Fruit fly (Drosophila melanogaster): ENCODE data around the gene mRpL44.

Gene mRpL44

dm6 chr3R:5485295-5485718, 14.9 kb upstream of the mRpL44 start, which contains the start of gene CG31550 (continued):
- TF ChIP-seq CG15696 (tag; optimal IDR thresholded peaks at IDR 0.05) (peak; percentile 63), Side (GFP tag; optimal IDR thresholded peaks at IDR 0.05) (peak; percentile 27), CG4424 (GFP tag; optimal IDR thresholded peaks at IDR 0.05) (peak; percentile 66), Xrp1 (GFP tag; IDR thresholded peaks at IDR 0.05) (peak; percentile 84), onecut (GFP tag; IDR thresholded peaks at IDR 0.05) (0 out of 2 replicates have a peak, but pooled peaks have one; percentile 30), Atf6 (GFP tag; IDR thresholded peaks at IDR 0.05) (peak; percentile 55), Jarid2 (GFP tag; optimal IDR thresholded peaks at IDR 0.05) (peak; percentile 20), CG10209 (GFP tag; optimal IDR thresholded peaks at IDR 0.05) (peak; percentile 60), CG18011 (GFP tag; optimal IDR thresholded peaks at IDR 0.05) (no peak), sc (optimal IDR thresholded peaks at IDR 0.05) (no peak), sc (GFP tag; optimal IDR thresholded peaks at IDR 0.05) (no peak), CG30020 (tag; optimal IDR thresholded peaks at IDR 0.05) (peak; percentile 62), Drgx (GFP tag; IDR thresholded peaks at IDR 0.05) (peak; percentile 47), CG34422 (GFP tag; IDR thresholded peaks at IDR 0.05) (peak; percentile 67; the same call in 1 of the 3 replicates), CG31224 (GFP tag; IDR thresholded peaks at IDR 0.05) (peak; percentile 71), CG31388 (GFP tag; optimal IDR thresholded peaks at IDR 0.05) (peak; percentile 52), Sox100B (GFP tag; optimal IDR thresholded peaks at IDR 0.05) (no peak), CG9876 (GFP tag; optimal IDR thresholded peaks at IDR 0.05) (peak; percentile 18), kah (GFP tag; optimal IDR thresholded peaks at IDR 0.05) (no peak), wek (GFP tag; optimal IDR thresholded peaks at IDR 0.05) (peak; percentile 6), fd102C (GFP tag; optimal IDR thresholded peaks at IDR 0.05) (peak; percentile 3), mam (GFP tag; optimal IDR thresholded peaks at IDR 0.05) (peak; percentile 69), Aef1 (GFP tag; IDR thresholded peaks at IDR 0.05) (peak; percentile 71), Hsf (GFP tag; optimal IDR thresholded peaks at IDR 0.05) (peak; percentile 51), gt (GFP tag; IDR thresholded peaks at IDR 0.05) (no peak; the same call in 1 of the 2 replicates), CG10654 (GFP tag; optimal IDR thresholded peaks at IDR 0.05) (peak; percentile 64), Tbp (GFP tag; optimal IDR thresholded peaks at IDR 0.05) (no peak), cwo (GFP tag; optimal IDR thresholded peaks at IDR 0.05) (peak; percentile 23), YL-1 (GFP tag; optimal IDR thresholded peaks at IDR 0.05) (peak; percentile 82), Ssrp (tag; optimal IDR thresholded peaks at IDR 0.05) (peak; percentile 75), CG10321 (GFP tag; IDR thresholded peaks at IDR 0.05) (no peak), sob (GFP tag; IDR thresholded peaks at IDR 0.05) (peak; percentile 84), Hr51 (GFP tag; optimal IDR thresholded peaks at IDR 0.05) (peak; percentile 53 to 72), CG18476 (GFP tag; optimal IDR thresholded peaks at IDR 0.05) (peak; percentile 27), hkb (optimal IDR thresholded peaks at IDR 0.05) (no peak), hkb (GFP tag; IDR thresholded peaks at IDR 0.05) (peak; percentile 69), sug (tag; optimal IDR thresholded peaks at IDR 0.05) (peak; percentile 55), CG7556 (GFP tag; optimal IDR thresholded peaks at IDR 0.05) (peak; percentile 55), CG2120 (GFP tag; optimal IDR thresholded peaks at IDR 0.05) (peak; percentile 78), CG30403 (GFP tag; optimal IDR thresholded peaks at IDR 0.05) (peak; percentile 78), ase (GFP tag; IDR thresholded peaks at IDR 0.05) (peak; percentile 68), ssp (GFP tag; IDR thresholded peaks at IDR 0.05) (peak; percentile 72), CG15269 (tag; optimal IDR thresholded peaks at IDR 0.05) (peak; percentile 76), Sin3A (optimal IDR thresholded peaks at IDR 0.05) (no peak), H15 (GFP tag; IDR thresholded peaks at IDR 0.05) (peak; percentile 72; the same call in 2 of the 3 replicates), B-H2 (GFP tag; optimal IDR thresholded peaks at IDR 0.05) (peak; percentile 44), nerfin-1 (tag; optimal IDR thresholded peaks at IDR 0.05) (peak; percentile 60), lbe (GFP tag; optimal IDR thresholded peaks at IDR 0.05) (peak; percentile 23), CG14667 (GFP tag; IDR thresholded peaks at IDR 0.05) (peak; percentile 73), otp (GFP tag; IDR thresholded peaks at IDR 0.05) (no peak), tin (GFP tag; optimal IDR thresholded peaks at IDR 0.05) (peak; percentile 77), nom (GFP tag; optimal IDR thresholded peaks at IDR 0.05) (no peak)

All from whole organism, embryonic.